Worm (Caenorhabditis elegans) whole organism, L3 larva: ENCODE measurements around the gene K07C11.7.

Experiments
- R02D3.7 ChIP-seq: fragments of 150-350 bp; optimal IDR thresholded peaks from 2 replicates; lab custom pipeline; 2014; ENCODE audit warnings: missing biosample characterization, missing genetic modification characterization
- ZK546.5 ChIP-seq: sonication (generic microtip); optimal IDR thresholded peaks from 2 replicates; lab custom pipeline; 2017; ENCODE audit warnings: missing biosample characterization, missing genetic modification characterization
- aly-2 ChIP-seq: fragments of 150-350 bp; optimal IDR thresholded peaks from 2 replicates; lab custom pipeline; 2014; ENCODE audit warnings: missing biosample characterization, missing genetic modification characterization
- ceh-82 ChIP-seq: fragments of 150-350 bp; optimal IDR thresholded peaks from 2 replicates; lab custom pipeline; 2014; ENCODE audit warnings: missing biosample characterization, missing genetic modification characterization
- ceh-9 ChIP-seq: sonication (generic microtip); optimal IDR thresholded peaks from 2 replicates; lab custom pipeline; 2018; ENCODE audit warnings: missing biosample characterization, missing genetic modification characterization
- daf-12 ChIP-seq: fragments of 150-350 bp; optimal IDR thresholded peaks from 2 replicates; lab custom pipeline; 2014; ENCODE audit warnings: missing biosample characterization, missing genetic modification reagents, missing genetic modification characterization
- egl-27 ChIP-seq: sonication (generic microtip); optimal IDR thresholded peaks from 4 replicates; lab custom pipeline; 2017; ENCODE audit warnings: missing biosample characterization, missing genetic modification reagents, missing genetic modification characterization
- egl-5 ChIP-seq: fragments of 150-350 bp; optimal IDR thresholded peaks from 2 replicates; lab custom pipeline; 2017; ENCODE audit warnings: missing biosample characterization, missing genetic modification reagents, missing genetic modification characterization, inconsistent platforms
- elt-1 ChIP-seq: fragments of 150-350 bp; optimal IDR thresholded peaks from 2 replicates; lab custom pipeline; 2014; ENCODE audit warnings: missing biosample characterization, missing genetic modification characterization
- elt-2 ChIP-seq: sonication (generic microtip); optimal IDR thresholded peaks from 2 replicates; lab custom pipeline; 2016; ENCODE audit warnings: missing genetic modification reagents, mild to moderate bottlenecking, missing genetic modification characterization, missing compliant biosample characterization
- elt-3 ChIP-seq, 3 experiments: fragments of 150-350 bp in 1 of 3; sonication (generic microtip) in 2 of 3; optimal IDR thresholded peaks; 2 replicates in 2 of 3; 4 replicates in 1 of 3; lab custom pipeline; 2014 to 2017; ENCODE audit warnings: missing biosample characterization in 3 of 3, missing genetic modification characterization in 3 of 3
- fkh-10 ChIP-seq: sonication (generic microtip); optimal IDR thresholded peaks from 2 replicates; lab custom pipeline; 2017; ENCODE audit warnings: missing biosample characterization, missing genetic modification reagents, missing genetic modification characterization
- fkh-2 ChIP-seq: fragments of 150-350 bp; optimal IDR thresholded peaks from 2 replicates; lab custom pipeline; 2014; ENCODE audit warnings: missing biosample characterization, missing genetic modification reagents, missing genetic modification characterization
- fos-1 ChIP-seq: fragments of 150-350 bp; optimal IDR thresholded peaks from 2 replicates; lab custom pipeline; 2014; ENCODE audit warnings: missing biosample characterization, missing genetic modification characterization
- hmg-11 ChIP-seq: sonication (generic microtip); optimal IDR thresholded peaks from 2 replicates; lab custom pipeline; 2016; ENCODE audit warnings: missing genetic modification characterization, missing compliant biosample characterization
- jun-1 ChIP-seq: fragments of 150-350 bp; optimal IDR thresholded peaks from 2 replicates; lab custom pipeline; 2014; ENCODE audit warnings: missing biosample characterization, missing genetic modification reagents, missing genetic modification characterization
- lin-39 ChIP-seq: fragments of 150-350 bp; optimal IDR thresholded peaks from 2 replicates; lab custom pipeline; 2018; ENCODE audit warnings: missing biosample characterization, missing genetic modification reagents, missing genetic modification characterization
- mdl-1 ChIP-seq: fragments of 150-350 bp; optimal IDR thresholded peaks from 2 replicates; lab custom pipeline; 2014; ENCODE audit warnings: missing biosample characterization, missing genetic modification characterization
- mml-1 ChIP-seq: fragments of 150-350 bp; sonication (generic microtip); optimal IDR thresholded peaks from 3 replicates; lab custom pipeline; 2014; ENCODE audit warnings: missing biosample characterization, missing genetic modification characterization
- nfya-1 ChIP-seq: sonication (generic microtip); optimal IDR thresholded peaks from 2 replicates; lab custom pipeline; 2017; ENCODE audit warnings: missing genetic modification characterization, mild to moderate bottlenecking, missing compliant biosample characterization, antibody characterized with exemption, moderate library complexity; ENCODE audit not compliant: insufficient read depth
- nhr-11 ChIP-seq: fragments of 150-350 bp; optimal IDR thresholded peaks from 2 replicates; lab custom pipeline; 2014; ENCODE audit warnings: missing biosample characterization, missing genetic modification characterization
- nhr-12 ChIP-seq: fragments of 150-350 bp; optimal IDR thresholded peaks from 2 replicates; lab custom pipeline; 2014; ENCODE audit warnings: missing biosample characterization, missing genetic modification characterization
- nhr-23 ChIP-seq: fragments of 150-350 bp; optimal IDR thresholded peaks from 2 replicates; lab custom pipeline; 2014; ENCODE audit warnings: missing biosample characterization, missing genetic modification reagents, missing genetic modification characterization
- nhr-237 ChIP-seq: fragments of 150-350 bp; optimal IDR thresholded peaks from 2 replicates; lab custom pipeline; 2014; ENCODE audit warnings: missing biosample characterization, missing genetic modification characterization
- nhr-28 ChIP-seq: fragments of 150-350 bp; optimal IDR thresholded peaks from 2 replicates; lab custom pipeline; 2014; ENCODE audit warnings: missing biosample characterization, missing genetic modification characterization
- nhr-67 ChIP-seq: fragments of 150-350 bp; optimal IDR thresholded peaks from 2 replicates; lab custom pipeline; 2014; ENCODE audit warnings: missing biosample characterization, missing genetic modification characterization
- nhr-76 ChIP-seq: fragments of 150-350 bp; sonication (generic microtip); optimal IDR thresholded peaks from 5 replicates; lab custom pipeline; 2014; ENCODE audit warnings: missing biosample characterization, missing genetic modification characterization
- pqm-1 ChIP-seq: fragments of 150-350 bp; optimal IDR thresholded peaks from 2 replicates; lab custom pipeline; 2017; ENCODE audit warnings: missing biosample characterization, missing genetic modification characterization, inconsistent platforms
- sea-2 ChIP-seq: fragments of 150-350 bp; sonication (generic microtip); optimal IDR thresholded peaks from 4 replicates; lab custom pipeline; 2014; ENCODE audit warnings: missing biosample characterization, missing genetic modification reagents, missing genetic modification characterization
- skn-1 ChIP-seq: fragments of 150-350 bp; optimal IDR thresholded peaks from 2 replicates; lab custom pipeline; 2014; ENCODE audit warnings: missing biosample characterization, missing genetic modification characterization
- snpc-4 ChIP-seq: fragments of 150-350 bp; optimal IDR thresholded peaks from 2 replicates; lab custom pipeline; 2014; ENCODE audit warnings: missing biosample characterization, missing genetic modification characterization
- unc-62 ChIP-seq: fragments of 150-350 bp; sonication (generic microtip); optimal IDR thresholded peaks from 4 replicates; lab custom pipeline; 2014; ENCODE audit warnings: missing biosample characterization, missing genetic modification reagents, missing genetic modification characterization
- zag-1 ChIP-seq: fragments of 150-350 bp; optimal IDR thresholded peaks from 2 replicates; lab custom pipeline; 2014; ENCODE audit warnings: missing biosample characterization, missing genetic modification characterization
- ztf-4 ChIP-seq: fragments of 150-350 bp; optimal IDR thresholded peaks from 2 replicates; lab custom pipeline; 2014; ENCODE audit warnings: missing biosample characterization, missing genetic modification characterization

K07C11.7 gene

DNA sequence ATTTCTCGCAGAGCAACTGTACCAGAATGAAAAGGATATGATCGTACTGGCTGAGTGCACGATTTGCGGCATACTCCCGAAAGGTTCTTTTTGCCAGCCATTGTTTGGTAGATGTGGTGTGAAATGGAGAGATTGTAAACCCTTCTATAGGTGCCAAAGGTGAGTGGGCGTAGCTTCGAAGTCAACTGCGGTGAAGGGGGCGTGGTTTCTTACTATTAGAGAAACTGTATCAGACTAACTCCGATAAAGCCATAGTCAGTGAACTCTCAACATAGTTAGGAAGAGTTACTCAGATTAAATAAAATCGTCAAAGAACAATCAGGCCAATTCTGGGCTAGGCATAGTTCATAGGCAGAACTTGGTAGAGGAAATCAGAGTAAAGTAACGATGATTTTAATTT is 36.4 kb downstream of the K07C11.7 start, which contains the start of gene F20D6.9:
Gene F20D6.9, minus strand, starts transcription at position 101 of the 400 bp plus-strand sequence.
- no peak for TF ChIP-seq nhr-23 (tag; lab: Kevin White, UChicago)
- TF ChIP-seq daf-12: no peak
- no peak for TF ChIP-seq fos-1 (tag; lab: Kevin White, UChicago)
- no peak for TF ChIP-seq skn-1 (tag; lab: Kevin White, UChicago)
- TF ChIP-seq mdl-1 (tag; lab: Kevin White, UChicago): no peak
- no peak for TF ChIP-seq ZK546.5 (tag; lab: Kevin White, UChicago)
- TF ChIP-seq elt-3 (tag; optimal IDR thresholded peaks at IDR 0.05; lab: Kevin White, UChicago): no peak
- no peak for TF ChIP-seq nhr-76 (tag; lab: Kevin White, UChicago)
- TF ChIP-seq fkh-10: no peak
- no peak for TF ChIP-seq egl-5 (tag; lab: Kevin White, UChicago)
- no peak for TF ChIP-seq hmg-11
- TF ChIP-seq ceh-9 (tag; lab: Kevin White, UChicago): no peak
- TF ChIP-seq nhr-237 (tag; lab: Kevin White, UChicago): no peak
- TF ChIP-seq nhr-28 (tag; lab: Kevin White, UChicago): no peak

DNA sequence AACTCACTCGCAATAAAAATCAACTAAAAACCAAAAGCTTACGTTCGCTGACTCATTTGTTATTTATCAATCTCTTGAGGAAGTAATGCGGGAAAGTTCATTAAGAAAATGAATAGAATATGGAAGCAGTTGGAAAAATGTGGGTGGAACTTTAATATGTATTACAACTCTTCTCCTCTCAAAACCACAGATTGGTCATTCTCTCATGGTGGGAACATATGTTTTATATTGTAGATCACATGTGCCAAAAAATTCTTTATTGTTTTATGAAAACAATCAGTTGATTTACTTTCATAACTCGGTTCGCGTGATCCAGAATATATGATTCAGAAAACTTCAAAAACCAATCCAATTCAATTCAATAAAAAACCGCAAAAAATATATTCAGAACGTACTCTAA is 42.1 kb downstream of the K07C11.7 start:
- TF ChIP-seq elt-2 (tag; lab: Kevin White, UChicago) (no peak), egl-27 (tag; lab: Kevin White, UChicago) (no peak), sea-2 (no peak), lin-39 (no peak), nhr-12 (tag; lab: Kevin White, UChicago) (no peak), nhr-76 (tag; lab: Kevin White, UChicago) (no peak), aly-2 (tag; lab: Kevin White, UChicago) (no peak), nhr-237 (tag; lab: Kevin White, UChicago) (no peak), jun-1 (tag; lab: Kevin White, UChicago) (no peak), mml-1 (tag; lab: Kevin White, UChicago) (no peak), ztf-4 (tag; lab: Kevin White, UChicago) (no peak), zag-1 (tag; lab: Kevin White, UChicago) (no peak), hmg-11 (no peak), nhr-11 (tag; lab: Kevin White, UChicago) (no peak), snpc-4 (tag; lab: Kevin White, UChicago) (no peak), fkh-2 (no peak), ZK546.5 (tag; lab: Kevin White, UChicago) (no peak), pqm-1 (tag; lab: Kevin White, UChicago) (no peak)
- TF ChIP-seq, all 47 proteins: peak for 0

DNA sequence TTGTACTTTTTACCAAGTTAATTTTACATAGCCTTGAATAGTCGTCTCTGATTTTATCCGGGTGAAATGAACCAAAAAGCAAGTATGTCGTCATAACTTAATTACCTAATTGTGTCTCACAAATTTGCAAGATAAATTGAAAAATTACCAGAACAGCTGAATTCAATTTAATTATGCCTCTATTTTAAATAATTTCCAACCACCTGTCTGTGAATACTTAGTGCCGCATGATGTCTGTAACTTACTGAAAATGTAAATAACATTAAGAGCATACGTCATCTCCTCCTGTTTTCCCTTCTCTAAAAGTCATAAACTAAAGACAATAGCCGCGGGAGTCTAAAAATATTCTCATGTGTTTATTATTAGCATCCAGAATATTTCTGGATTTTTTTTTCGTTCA is 43.5 kb downstream of the K07C11.7 start:
- TF ChIP-seq mml-1 (tag; lab: Kevin White, UChicago): no peak
- TF ChIP-seq daf-12: no peak
- no peak for TF ChIP-seq fkh-2
- TF ChIP-seq egl-27 (tag; lab: Kevin White, UChicago): no peak
- no peak for TF ChIP-seq jun-1 (tag; lab: Kevin White, UChicago)
- no peak for TF ChIP-seq egl-5 (tag; lab: Kevin White, UChicago)
- TF ChIP-seq R02D3.7 (tag; lab: Kevin White, UChicago): no peak
- no peak for TF ChIP-seq ceh-82 (tag; lab: Kevin White, UChicago)
- no peak for TF ChIP-seq elt-3 (tag; optimal IDR thresholded peaks at IDR 0.05; lab: Kevin White, UChicago)

DNA sequence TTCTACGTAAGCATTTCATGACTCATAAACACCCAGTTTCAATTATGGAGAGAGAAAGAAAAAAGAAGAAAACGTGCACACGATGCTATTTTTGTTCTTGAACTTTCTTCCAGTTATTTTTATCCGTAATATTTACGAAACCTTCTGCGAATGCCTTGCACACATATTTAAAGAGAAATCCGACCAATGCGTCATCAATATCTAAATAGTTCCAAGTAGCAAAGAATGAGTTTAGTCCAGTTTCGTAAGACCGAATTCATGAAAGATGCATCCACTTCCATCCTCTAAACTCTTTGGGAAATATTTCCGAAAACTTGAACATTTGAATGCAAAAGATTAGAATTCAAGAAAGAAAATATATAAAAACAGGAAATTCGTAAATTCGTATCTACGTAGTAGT is 44.6 kb downstream of the K07C11.7 start:
- no peak for TF ChIP-seq fkh-10
- no peak for TF ChIP-seq elt-2 (tag; lab: Kevin White, UChicago)
- no peak for TF ChIP-seq nhr-67 (tag; lab: Kevin White, UChicago)
- no peak for TF ChIP-seq nfya-1 (tag; lab: Kevin White, UChicago)
- no peak for TF ChIP-seq nhr-76 (tag; lab: Kevin White, UChicago)
- TF ChIP-seq fkh-2: no peak
- TF ChIP-seq unc-62 (GFP tag; lab: Kevin White, UChicago): no peak
- no peak for TF ChIP-seq ZK546.5 (tag; lab: Kevin White, UChicago)
- no peak for TF ChIP-seq elt-1 (tag; lab: Kevin White, UChicago)
- TF ChIP-seq egl-5 (tag; lab: Kevin White, UChicago): no peak
- no peak for TF ChIP-seq pqm-1 (tag; lab: Kevin White, UChicago)
